Fruit fly (Drosophila melanogaster) whole organism, embryonic: ENCODE data around the gene HP5.

Source experiments
- Adf1 ChIP-seq: fragments of 200-800 bp; sonication (Bioruptor generic); IDR thresholded peaks from 2 replicates; pipeline ENCODE4 v1.3.6; 2022; ENCODE audit warnings: missing biosample characterization, missing genetic modification characterization
- BtbVII ChIP-seq: fragments of 200-800 bp; sonication (Bioruptor generic); optimal IDR thresholded peaks from 3 replicates; lab custom pipeline; 2017; ENCODE audit warnings: missing biosample characterization, mild to moderate bottlenecking, missing genetic modification characterization
- CG1024 ChIP-seq: fragments of 200-800 bp; sonication (Bioruptor generic); IDR thresholded peaks from 2 replicates; pipeline ENCODE4 v1.3.6; 2022; ENCODE audit warnings: missing biosample characterization, missing genetic modification characterization
- CG11247 ChIP-seq: fragments of 200-800 bp; sonication (Bioruptor generic); IDR thresholded peaks from 2 replicates; pipeline ENCODE4 v1.3.6; 2022; ENCODE audit warnings: missing biosample characterization, missing genetic modification characterization
- CG11398 ChIP-seq: fragments of 200-800 bp; sonication (Bioruptor generic); optimal IDR thresholded peaks from 2 replicates; lab custom pipeline; 2016; ENCODE audit warnings: missing biosample characterization, missing genetic modification characterization
- CG11456 ChIP-seq: fragments of 200-800 bp; sonication (Bioruptor generic); IDR thresholded peaks from 3 replicates; pipeline ENCODE4 v1.3.6; 2022; ENCODE audit warnings: missing biosample characterization, missing genetic modification characterization
- CG11504 ChIP-seq: fragments of 200-800 bp; sonication (Bioruptor generic); optimal IDR thresholded peaks from 3 replicates; lab custom pipeline; 2019; ENCODE audit warnings: missing biosample characterization, mild to moderate bottlenecking, missing genetic modification characterization, moderate library complexity
- CG11696 ChIP-seq: fragments of 200-800 bp; sonication (Bioruptor generic); IDR thresholded peaks from 2 replicates; pipeline ENCODE4 v1.3.6; 2022; ENCODE audit warnings: missing biosample characterization, missing genetic modification characterization
- CG14441 ChIP-seq: fragments of 200-800 bp; sonication (Bioruptor generic); IDR thresholded peaks from 2 replicates; pipeline ENCODE4 v1.3.6; 2022; ENCODE audit warnings: missing biosample characterization, missing genetic modification characterization
- CG14860 ChIP-seq: fragments of 200-800 bp; sonication (Bioruptor generic); IDR thresholded peaks from 3 replicates; pipeline ENCODE4 v1.3.6; 2022; ENCODE audit warnings: missing biosample characterization, missing genetic modification characterization; ENCODE audit not compliant: partially characterized antibody
- CG15479 ChIP-seq: fragments of 200-800 bp; sonication (Bioruptor generic); optimal IDR thresholded peaks from 3 replicates; lab custom pipeline; 2019; ENCODE audit warnings: missing biosample characterization, mild to moderate bottlenecking, missing genetic modification characterization, moderate library complexity
- CG17802 ChIP-seq: fragments of 200-800 bp; sonication (Bioruptor generic); optimal IDR thresholded peaks from 2 replicates; lab custom pipeline; 2018; ENCODE audit warnings: missing biosample characterization, mild to moderate bottlenecking, missing genetic modification characterization, moderate library complexity
- CG2712 ChIP-seq: fragments of 200-800 bp; optimal IDR thresholded peaks from 3 replicates; lab custom pipeline; 2019; ENCODE audit warnings: missing biosample characterization, mild to moderate bottlenecking, missing genetic modification characterization, moderate library complexity
- CG4854 ChIP-seq: fragments of 200-800 bp; sonication (Bioruptor generic); optimal IDR thresholded peaks from 2 replicates; lab custom pipeline; 2016; ENCODE audit warnings: missing biosample characterization, missing genetic modification characterization, inconsistent platforms
- CG5245 ChIP-seq: fragments of 200-800 bp; sonication (Bioruptor generic); optimal IDR thresholded peaks from 3 replicates; lab custom pipeline; 2016; ENCODE audit warnings: missing biosample characterization, missing genetic modification characterization
- CG7928 ChIP-seq: fragments of 200-800 bp; sonication (Bioruptor generic); optimal IDR thresholded peaks from 2 replicates; lab custom pipeline; 2017; ENCODE audit warnings: missing biosample characterization, mild to moderate bottlenecking, missing genetic modification characterization
- CG7987 ChIP-seq: fragments of 200-800 bp; sonication (Bioruptor generic); optimal IDR thresholded peaks from 2 replicates; lab custom pipeline; 2018; ENCODE audit warnings: missing biosample characterization, mild to moderate bottlenecking, missing genetic modification characterization, moderate library complexity
- Deaf1 ChIP-seq: fragments of 200-800 bp; optimal IDR thresholded peaks from 3 replicates; lab custom pipeline; 2019; ENCODE audit warnings: missing biosample characterization, mild to moderate bottlenecking, missing genetic modification characterization, moderate library complexity
- Gsc ChIP-seq: fragments of 200-800 bp; sonication (Bioruptor generic); IDR thresholded peaks from 2 replicates; pipeline ENCODE4 v1.3.6; 2022; ENCODE audit warnings: missing biosample characterization, missing genetic modification characterization
- Hand ChIP-seq: fragments of 200-800 bp; sonication (Bioruptor generic); optimal IDR thresholded peaks from 2 replicates; lab custom pipeline; 2017; ENCODE audit warnings: mild to moderate bottlenecking, missing biosample characterization, missing genetic modification reagents, missing genetic modification characterization
- Jarid2 ChIP-seq: fragments of 200-800 bp; sonication (Bioruptor generic); optimal IDR thresholded peaks from 3 replicates; lab custom pipeline; 2017; ENCODE audit warnings: mild to moderate bottlenecking, missing biosample characterization, missing genetic modification reagents, missing genetic modification characterization
- Mrtf ChIP-seq: fragments of 200-800 bp; sonication (Bioruptor generic); IDR thresholded peaks from 3 replicates; pipeline ENCODE4 v1.3.6; 2022; ENCODE audit warnings: missing biosample characterization, missing genetic modification characterization
- Ptx1 ChIP-seq: fragments of 200-800 bp; sonication (Bioruptor generic); IDR thresholded peaks from 2 replicates; pipeline ENCODE4 v1.3.6; 2022; ENCODE audit warnings: missing biosample characterization, missing genetic modification characterization
- Sox100B ChIP-seq: fragments of 200-800 bp; sonication (Bioruptor generic); optimal IDR thresholded peaks from 3 replicates; lab custom pipeline; 2018; ENCODE audit warnings: missing biosample characterization, mild to moderate bottlenecking, missing genetic modification characterization
- Sry-δ ChIP-seq: fragments of 200-800 bp; sonication (Bioruptor generic); optimal IDR thresholded peaks from 2 replicates; lab custom pipeline; 2016; ENCODE audit warnings: missing biosample characterization, missing genetic modification characterization
- bowl ChIP-seq: fragments of 200-800 bp; sonication (Bioruptor generic); IDR thresholded peaks from 2 replicates; pipeline ENCODE4 v1.3.6; 2022; ENCODE audit warnings: missing biosample characterization, missing genetic modification characterization
- cas ChIP-seq: fragments of 200-800 bp; sonication (Bioruptor generic); IDR thresholded peaks from 2 replicates; pipeline ENCODE4 v1.3.6; 2022; ENCODE audit warnings: missing biosample characterization, missing genetic modification characterization
- cato ChIP-seq: fragments of 200-800 bp; sonication (Bioruptor generic); optimal IDR thresholded peaks from 2 replicates; lab custom pipeline; 2016; ENCODE audit warnings: missing biosample characterization, missing genetic modification characterization, borderline replicate concordance
- caup ChIP-seq: fragments of 200-800 bp; sonication (Bioruptor generic); optimal IDR thresholded peaks from 3 replicates; lab custom pipeline; 2017; ENCODE audit warnings: missing biosample characterization, mild to moderate bottlenecking, missing genetic modification characterization, moderate library complexity; ENCODE audit not compliant: severe bottlenecking
- cg ChIP-seq: fragments of 200-800 bp; sonication (Bioruptor generic); optimal IDR thresholded peaks from 3 replicates; lab custom pipeline; 2019; ENCODE audit warnings: missing biosample characterization, mild to moderate bottlenecking, missing genetic modification characterization, moderate library complexity
- crp ChIP-seq, 2 experiments: fragments of 200-800 bp; sonication (Bioruptor generic); optimal IDR thresholded peaks; 2 replicates in 1 of 2; 3 replicates in 1 of 2; lab custom pipeline; 2017; ENCODE audit warnings: missing biosample characterization in 2 of 2, missing genetic modification characterization in 2 of 2, mild to moderate bottlenecking in 1 of 2, moderate library complexity in 1 of 2
- disco-r ChIP-seq: fragments of 200-800 bp; sonication (Bioruptor generic); optimal IDR thresholded peaks from 2 replicates; lab custom pipeline; 2016; ENCODE audit warnings: missing biosample characterization, missing genetic modification characterization
- dm ChIP-seq: fragments of 200-800 bp; sonication (Bioruptor generic); optimal IDR thresholded peaks from 3 replicates; lab custom pipeline; 2016; ENCODE audit warnings: missing biosample characterization, missing genetic modification characterization
- ems ChIP-seq: fragments of 200-800 bp; sonication (Bioruptor generic); optimal IDR thresholded peaks from 3 replicates; lab custom pipeline; 2016; ENCODE audit warnings: missing biosample characterization, missing genetic modification characterization
- en ChIP-seq: fragments of 200-800 bp; sonication (Bioruptor generic); optimal IDR thresholded peaks from 2 replicates; lab custom pipeline; 2016; ENCODE audit warnings: missing biosample characterization, missing genetic modification characterization
- eve ChIP-seq, 2 experiments: fragments of >200 bp; optimal IDR thresholded peaks; 2 replicates each; lab custom pipeline; 2017; ENCODE audit warnings: missing biosample characterization in 2 of 2, missing genetic modification characterization in 2 of 2
- hb ChIP-seq: fragments of 200-800 bp; sonication (Bioruptor generic); IDR thresholded peaks from 3 replicates; pipeline ENCODE4 v1.3.6; 2022; ENCODE audit warnings: missing biosample characterization, missing genetic modification characterization; ENCODE audit not compliant: partially characterized antibody
- kni ChIP-seq: fragments of 200-800 bp; sonication (Bioruptor generic); optimal IDR thresholded peaks from 3 replicates; lab custom pipeline; 2017; ENCODE audit warnings: mild to moderate bottlenecking, missing biosample characterization, missing genetic modification reagents, missing genetic modification characterization
- luna ChIP-seq: fragments of 200-800 bp; sonication (Bioruptor generic); optimal IDR thresholded peaks from 2 replicates; lab custom pipeline; 2016; ENCODE audit warnings: missing biosample characterization, missing genetic modification characterization
- mam ChIP-seq: fragments of 200-800 bp; sonication (Bioruptor generic); optimal IDR thresholded peaks from 3 replicates; lab custom pipeline; 2016; ENCODE audit warnings: missing biosample characterization, missing genetic modification characterization
- mirr ChIP-seq: fragments of 200-800 bp; sonication (Bioruptor generic); optimal IDR thresholded peaks from 3 replicates; lab custom pipeline; 2018; ENCODE audit warnings: missing biosample characterization, mild to moderate bottlenecking, missing genetic modification characterization
- nau ChIP-seq: fragments of 200-800 bp; sonication (Bioruptor generic); optimal IDR thresholded peaks from 3 replicates; lab custom pipeline; 2017; ENCODE audit warnings: missing biosample characterization, mild to moderate bottlenecking, missing genetic modification characterization, missing genetic modification reagents
- pum ChIP-seq: fragments of 200-800 bp; sonication (Bioruptor generic); optimal IDR thresholded peaks from 2 replicates; lab custom pipeline; 2016; ENCODE audit warnings: missing biosample characterization, missing genetic modification characterization
- ranshi ChIP-seq: fragments of 200-800 bp; sonication (Bioruptor generic); IDR thresholded peaks from 2 replicates; pipeline ENCODE4 v1.3.6; 2022; ENCODE audit warnings: missing biosample characterization, missing genetic modification characterization
- ro ChIP-seq: fragments of 200-800 bp; sonication (Bioruptor generic); IDR thresholded peaks from 2 replicates; pipeline ENCODE4 v1.3.6; 2022; ENCODE audit warnings: missing biosample characterization, missing genetic modification characterization
- schlank ChIP-seq: fragments of 200-800 bp; sonication (Bioruptor generic); optimal IDR thresholded peaks from 2 replicates; lab custom pipeline; 2018; ENCODE audit warnings: missing biosample characterization, mild to moderate bottlenecking, missing genetic modification characterization
- slbo ChIP-seq: fragments of 200-800 bp; sonication (Bioruptor generic); IDR thresholded peaks from 2 replicates; pipeline ENCODE4 v1.3.6; 2022; ENCODE audit warnings: missing biosample characterization, missing genetic modification characterization
- tup ChIP-seq: fragments of 200-800 bp; sonication (Bioruptor generic); optimal IDR thresholded peaks from 2 replicates; lab custom pipeline; 2016; ENCODE audit warnings: missing biosample characterization, mild to moderate bottlenecking, missing genetic modification characterization, moderate library complexity
- zf30C ChIP-seq: fragments of 200-800 bp; sonication (Bioruptor generic); optimal IDR thresholded peaks from 3 replicates; lab custom pipeline; 2018; ENCODE audit warnings: missing biosample characterization, mild to moderate bottlenecking, missing genetic modification characterization

HP5 gene

DNA sequence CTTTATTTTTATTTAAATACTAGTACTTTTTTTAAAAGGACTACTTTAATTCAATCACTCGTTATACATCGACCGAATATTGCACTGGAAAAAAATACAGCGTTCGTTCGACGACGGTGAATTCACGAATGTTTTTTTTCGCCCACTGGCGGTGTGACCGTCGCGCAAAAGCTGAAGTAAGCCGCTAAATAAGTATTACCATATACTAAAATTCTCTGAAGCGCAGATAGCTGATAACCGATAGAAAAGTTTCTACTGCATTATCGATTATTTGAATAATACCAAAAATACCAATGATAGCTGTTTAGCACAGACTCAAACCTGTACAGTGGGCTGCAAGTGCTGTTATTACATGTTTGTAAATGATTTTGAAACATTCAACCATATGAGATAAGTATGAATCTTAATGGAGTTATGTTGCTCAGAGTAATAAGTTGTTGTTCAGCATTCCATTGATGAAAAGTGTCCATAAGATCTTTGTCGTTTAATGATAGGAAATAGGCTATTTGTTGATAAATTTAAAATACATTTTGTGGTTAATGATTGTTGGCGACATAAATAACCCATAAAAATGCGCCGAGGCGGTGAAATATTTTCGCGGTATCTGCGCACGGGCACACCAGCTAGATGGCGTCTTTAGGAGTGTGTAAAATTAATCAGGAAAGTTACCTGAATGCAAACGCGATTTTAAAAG lies at the start of gene HP5, which contains the start of gene Evi5:
HP5 (plus strand) TSS at position 598 of the 694 bp plus-strand sequence.
Evi5 (minus strand) TSS at position 198 of the 694 bp plus-strand sequence.
- TF ChIP-seq CG7928 (GFP tag; lab: Kevin White, UChicago) = peak; percentile 21
- peak; percentile 29 for TF ChIP-seq CG5245
- TF ChIP-seq CG4854 = no peak
- TF ChIP-seq CG14860 (GFP tag; lab: Robert Waterston, UW) = no peak
- TF ChIP-seq ranshi (GFP tag; lab: Robert Waterston, UW) = peak; percentile 73; the same call in 1 of the 2 replicates
- no peak for TF ChIP-seq CG15479 (GFP tag; lab: Kevin White, UChicago)
- TF ChIP-seq kni (GFP tag; lab: Kevin White, UChicago) = no peak
- TF ChIP-seq cas = peak; percentile 12; the same call in 1 of the 2 replicates
- no peak for TF ChIP-seq schlank
- TF ChIP-seq CG14441 (GFP tag; lab: Robert Waterston, UW) = peak; percentile 74; the same call in 1 of the 2 replicates
- TF ChIP-seq cg (GFP tag; lab: Kevin White, UChicago) = peak; percentile 31
- no peak for TF ChIP-seq tup (GFP tag; lab: Kevin White, UChicago)
- peak; percentile 28 for TF ChIP-seq dm (GFP tag; lab: Kevin White, UChicago)
- TF ChIP-seq en (GFP tag; lab: Kevin White, UChicago) = no peak
- TF ChIP-seq hb (GFP tag; lab: Robert Waterston, UW) = no peak
- no peak for TF ChIP-seq CG11398 (GFP tag; lab: Kevin White, UChicago)
- TF ChIP-seq caup = no peak
- peak; percentile 72 for TF ChIP-seq Ptx1 (GFP tag; lab: Robert Waterston, UW)
- TF ChIP-seq Hand (GFP tag; lab: Kevin White, UChicago) = no peak
- TF ChIP-seq ems (GFP tag; lab: Kevin White, UChicago) = no peak
- TF ChIP-seq CG11696 (GFP tag; lab: Robert Waterston, UW) = no peak
- TF ChIP-seq crp (GFP tag; optimal IDR thresholded peaks at IDR 0.05; lab: Kevin White, UChicago) = no peak
- TF ChIP-seq CG11247 = peak; percentile 51; the same call in 1 of the 2 replicates
- TF ChIP-seq CG11456 = peak; percentile 77; the same call in 2 of the 3 replicates
- peak; percentile 63 for TF ChIP-seq CG11504 (tag; lab: Kevin White, UChicago)
- TF ChIP-seq ro (GFP tag; lab: Robert Waterston, UW) = no peak
- TF ChIP-seq Deaf1 (tag; lab: Kevin White, UChicago) = peak; percentile 63
- peak; percentile 48 for TF ChIP-seq pum (GFP tag; lab: Kevin White, UChicago)
- TF ChIP-seq CG2712 (tag; lab: Kevin White, UChicago) = peak; percentile 51
- TF ChIP-seq zf30C (GFP tag; lab: Kevin White, UChicago) = peak; percentile 81
- peak; percentile 67 for TF ChIP-seq Sry-δ (GFP tag; lab: Kevin White, UChicago)
- peak; percentile 85 for TF ChIP-seq slbo (GFP tag; lab: Robert Waterston, UW)
- TF ChIP-seq eve (GFP tag; optimal IDR thresholded peaks at IDR 0.05; lab: Kevin White, UChicago) = peak in 1 of 2 experiments; percentile 32
- TF ChIP-seq luna = peak; percentile 6
- TF ChIP-seq bowl (GFP tag; lab: Robert Waterston, UW) = no peak
- no peak for TF ChIP-seq nau (GFP tag; lab: Kevin White, UChicago)
- TF ChIP-seq Sox100B (GFP tag; lab: Kevin White, UChicago) = no peak
- no peak for TF ChIP-seq CG7987 (GFP tag; lab: Kevin White, UChicago)
- peak; percentile 24; the same call in 1 of the 2 replicates for TF ChIP-seq Gsc (GFP tag; lab: Robert Waterston, UW)
- TF ChIP-seq mirr = no peak
- no peak for TF ChIP-seq BtbVII (GFP tag; lab: Kevin White, UChicago)
- no peak; the same call in 1 of the 2 replicates for TF ChIP-seq Adf1 (GFP tag; lab: Robert Waterston, UW)
- peak; percentile 63 for TF ChIP-seq Jarid2 (GFP tag; lab: Kevin White, UChicago)
- peak; percentile 65; the same call in 1 of the 3 replicates for TF ChIP-seq Mrtf (GFP tag; lab: Robert Waterston, UW)
- TF ChIP-seq CG17802 (tag; lab: Kevin White, UChicago) = no peak
- TF ChIP-seq disco-r = no peak
- TF ChIP-seq cato = no peak
- 0 out of 2 replicates have a peak, but pooled peaks have one; percentile 20 for TF ChIP-seq CG1024 (GFP tag; lab: Robert Waterston, UW)
- peak; percentile 84 for TF ChIP-seq mam (GFP tag; lab: Kevin White, UChicago)
